Worm (Caenorhabditis elegans) whole organism, young adult: ENCODE data around the gene Y69A2AR.47.

Experiments
- F22D6.2 ChIP-seq: sonication (generic microtip); optimal IDR thresholded peaks from 2 replicates; lab custom pipeline; 2016; ENCODE audit warnings: mild to moderate bottlenecking, missing genetic modification characterization, missing compliant biosample characterization
- F33H1.4 ChIP-seq: fragments of 200-800 bp; sonication (Bioruptor generic); IDR thresholded peaks from 2 replicates; pipeline ENCODE4 v1.3.6; 2022; ENCODE audit warnings: missing genetic modification reagents, missing genetic modification characterization, missing compliant biosample characterization
- F37B4.10 ChIP-seq: fragments of 200-800 bp; sonication (Bioruptor generic); IDR thresholded peaks from 2 replicates; pipeline ENCODE4 v1.3.6; 2022; ENCODE audit warnings: missing genetic modification characterization, missing compliant biosample characterization
- F49E8.2 ChIP-seq: sonication (generic microtip); optimal IDR thresholded peaks from 3 replicates; lab custom pipeline; 2017; ENCODE audit warnings: missing genetic modification characterization, mild to moderate bottlenecking, missing compliant biosample characterization, antibody characterized with exemption, moderate library complexity; ENCODE audit not compliant: insufficient read depth
- Y67H2A.10 ChIP-seq: fragments of 200-800 bp; sonication (Bioruptor generic); conservative IDR thresholded peaks from 2 replicates; pipeline ENCODE4 v1.3.6; 2022; ENCODE audit warnings: missing genetic modification reagents, missing genetic modification characterization, missing compliant biosample characterization
- ZK185.1 ChIP-seq: sonication (generic microtip); optimal IDR thresholded peaks from 2 replicates; lab custom pipeline; 2016; ENCODE audit warnings: mild to moderate bottlenecking, missing genetic modification characterization, missing compliant biosample characterization; ENCODE audit not compliant: poor library complexity, severe bottlenecking
- ama-1 ChIP-seq, 3 experiments: fragments of 150-350 bp in 1 of 3; sonication (generic microtip) in 2 of 3; optimal IDR thresholded peaks; 2 replicates each; lab custom pipeline; 2014 to 2018; ENCODE audit warnings: missing biosample characterization in 2 of 3, missing genetic modification characterization in 2 of 3, missing genetic modification reagents in 2 of 3
- aptf-3 ChIP-seq: fragments of 200-800 bp; sonication (Bioruptor generic); IDR thresholded peaks from 2 replicates; pipeline ENCODE4 v1.3.6; 2022; ENCODE audit warnings: missing genetic modification characterization, missing compliant biosample characterization
- athp-1 ChIP-seq: sonication (generic microtip); optimal IDR thresholded peaks from 2 replicates; lab custom pipeline; 2017; ENCODE audit warnings: mild to moderate bottlenecking, missing genetic modification characterization, missing compliant biosample characterization
- attf-3 ChIP-seq: fragments of 200-800 bp; sonication (Bioruptor generic); conservative IDR thresholded peaks from 2 replicates; pipeline ENCODE4 v1.3.6; 2022; ENCODE audit warnings: missing genetic modification reagents, missing genetic modification characterization, missing compliant biosample characterization
- bed-1 ChIP-seq: fragments of 200-800 bp; sonication (Bioruptor generic); IDR thresholded peaks from 2 replicates; pipeline ENCODE4 v1.3.6; 2022; ENCODE audit warnings: missing genetic modification reagents, missing genetic modification characterization, missing compliant biosample characterization
- ccch-3 ChIP-seq: fragments of 200-800 bp; sonication (Bioruptor generic); optimal IDR thresholded peaks from 2 replicates; lab custom pipeline; 2018; ENCODE audit warnings: mild to moderate bottlenecking, missing genetic modification characterization, missing compliant biosample characterization
- cebp-1 ChIP-seq, 2 experiments: fragments of 200-800 bp in 1 of 2; sonication (Bioruptor generic) in 1 of 2; sonication (generic microtip) in 1 of 2; IDR thresholded peaks in 1 of 2; optimal IDR thresholded peaks in 1 of 2; 2 replicates each; pipeline versions ENCODE4 v1.3.6 to Lab custom; 2017 to 2022; ENCODE audit warnings: missing compliant biosample characterization in 2 of 2, missing genetic modification characterization in 2 of 2, mild to moderate bottlenecking in 1 of 2, missing genetic modification reagents in 1 of 2, moderate library complexity in 1 of 2
- ceh-91 ChIP-seq: fragments of 200-800 bp; sonication (Bioruptor generic); IDR thresholded peaks from 2 replicates; pipeline ENCODE4 v1.3.6; 2022; ENCODE audit warnings: missing genetic modification reagents, missing genetic modification characterization, missing compliant biosample characterization
- die-1 ChIP-seq: sonication (generic microtip); optimal IDR thresholded peaks from 2 replicates; lab custom pipeline; 2016; ENCODE audit warnings: missing genotype, mild to moderate bottlenecking, missing genetic modification characterization, missing compliant biosample characterization
- efl-1 ChIP-seq: fragments of 150-350 bp; optimal IDR thresholded peaks from 2 replicates; lab custom pipeline; 2014; ENCODE audit warnings: missing biosample characterization, missing genetic modification reagents, missing genetic modification characterization
- egl-44 ChIP-seq: fragments of 200-800 bp; sonication (Bioruptor generic); IDR thresholded peaks from 2 replicates; pipeline ENCODE4 v1.3.6; 2022; ENCODE audit warnings: missing genetic modification reagents, missing genetic modification characterization, missing compliant biosample characterization
- egrh-3 ChIP-seq: fragments of 200-800 bp; sonication (Bioruptor generic); IDR thresholded peaks from 2 replicates; pipeline ENCODE4 v1.3.6; 2022; ENCODE audit warnings: missing genetic modification reagents, missing genetic modification characterization, missing compliant biosample characterization
- ekl-4 ChIP-seq: fragments of 200-800 bp; sonication (Bioruptor generic); IDR thresholded peaks from 2 replicates; pipeline ENCODE4 v1.3.6; 2022; ENCODE audit warnings: missing genetic modification reagents, missing genetic modification characterization, missing compliant biosample characterization
- fkh-3 ChIP-seq: sonication (generic microtip); optimal IDR thresholded peaks from 2 replicates; lab custom pipeline; 2016; ENCODE audit warnings: mild to moderate bottlenecking, missing genetic modification characterization, missing compliant biosample characterization
- him-1 ChIP-seq: sonication (generic microtip); optimal IDR thresholded peaks from 2 replicates; lab custom pipeline; 2016; ENCODE audit warnings: missing genotype, missing genetic modification reagents, missing genetic modification characterization, missing compliant biosample characterization
- hmg-1.2 ChIP-seq: fragments of 200-800 bp; sonication (Bioruptor generic); IDR thresholded peaks from 2 replicates; pipeline ENCODE4 v1.3.6; 2022; ENCODE audit warnings: missing genetic modification reagents, missing genetic modification characterization, missing compliant biosample characterization
- hrde-1 ChIP-seq: sonication (generic microtip); optimal IDR thresholded peaks from 2 replicates; lab custom pipeline; 2016; ENCODE audit warnings: missing genetic modification characterization, mild to moderate bottlenecking, missing compliant biosample characterization, moderate library complexity, missing genotype, missing genetic modification reagents, borderline replicate concordance
- hsf-1 ChIP-seq: fragments of 200-800 bp; sonication (Bioruptor generic); IDR thresholded peaks from 2 replicates; pipeline ENCODE4 v1.3.6; 2022; ENCODE audit warnings: missing genetic modification reagents, missing genetic modification characterization, missing compliant biosample characterization
- let-526 ChIP-seq: fragments of 200-800 bp; sonication (Bioruptor generic); IDR thresholded peaks from 2 replicates; pipeline ENCODE4 v1.3.6; 2022; ENCODE audit warnings: missing genetic modification reagents, missing genetic modification characterization, missing compliant biosample characterization
- lin-26 ChIP-seq: fragments of 200-800 bp; sonication (Bioruptor generic); IDR thresholded peaks from 2 replicates; pipeline ENCODE4 v1.3.6; 2022; ENCODE audit warnings: missing genetic modification reagents, missing genetic modification characterization, missing compliant biosample characterization
- lir-1 ChIP-seq: fragments of 200-800 bp; sonication (Bioruptor generic); conservative IDR thresholded peaks from 2 replicates; pipeline ENCODE4 v1.3.6; 2022; ENCODE audit warnings: missing genetic modification reagents, missing genetic modification characterization, missing compliant biosample characterization
- lsy-27 ChIP-seq: sonication (generic microtip); optimal IDR thresholded peaks from 2 replicates; lab custom pipeline; 2017; ENCODE audit warnings: missing genetic modification characterization, mild to moderate bottlenecking, missing compliant biosample characterization, antibody characterized with exemption, missing genotype, borderline replicate concordance; ENCODE audit not compliant: insufficient read depth
- madf-10 ChIP-seq: sonication (generic microtip); optimal IDR thresholded peaks from 2 replicates; lab custom pipeline; 2016; ENCODE audit warnings: mild to moderate bottlenecking, missing genetic modification characterization, missing compliant biosample characterization
- madf-3 ChIP-seq: fragments of 200-800 bp; sonication (Bioruptor generic); IDR thresholded peaks from 2 replicates; pipeline ENCODE4 v1.3.6; 2022; ENCODE audit warnings: missing genetic modification reagents, missing genetic modification characterization, missing compliant biosample characterization
- madf-6 ChIP-seq: fragments of 200-800 bp; sonication (Bioruptor generic); IDR thresholded peaks from 2 replicates; pipeline ENCODE4 v1.3.6; 2022; ENCODE audit warnings: missing genetic modification reagents, missing genetic modification characterization, missing compliant biosample characterization
- madf-8 ChIP-seq: fragments of 200-800 bp; sonication (Bioruptor generic); conservative IDR thresholded peaks from 2 replicates; pipeline ENCODE4 v1.3.6; 2022; ENCODE audit warnings: missing genetic modification reagents, missing genetic modification characterization, missing compliant biosample characterization
- mcd-1 ChIP-seq: fragments of 200-800 bp; sonication (Bioruptor generic); IDR thresholded peaks from 2 replicates; pipeline ENCODE4 v1.3.6; 2022; ENCODE audit warnings: missing genetic modification reagents, missing genetic modification characterization, missing compliant biosample characterization
- mxl-1 ChIP-seq: sonication (generic microtip); optimal IDR thresholded peaks from 2 replicates; lab custom pipeline; 2016; ENCODE audit warnings: missing genetic modification characterization, missing compliant biosample characterization
- pbrm-1 ChIP-seq: fragments of 200-800 bp; sonication (Bioruptor generic); IDR thresholded peaks from 2 replicates; pipeline ENCODE4 v1.3.6; 2022; ENCODE audit warnings: missing genetic modification reagents, missing genetic modification characterization, missing compliant biosample characterization
- rec-8 ChIP-seq, 2 experiments: sonication (generic microtip); optimal IDR thresholded peaks; 2 replicates each; lab custom pipeline; 2016; ENCODE audit warnings: mild to moderate bottlenecking in 2 of 2, missing genetic modification characterization in 2 of 2, missing genetic modification reagents in 2 of 2, missing genotype in 2 of 2, missing biosample characterization in 1 of 2, missing compliant biosample characterization in 1 of 2, moderate library complexity in 1 of 2
- rpc-1 ChIP-seq, 2 experiments: fragments of 150-350 bp in 1 of 2; sonication (generic microtip) in 1 of 2; optimal IDR thresholded peaks; 2 replicates each; lab custom pipeline; 2014 to 2018; ENCODE audit warnings: missing biosample characterization in 1 of 2, missing genetic modification characterization in 1 of 2, missing genetic modification reagents in 1 of 2, missing genotype in 1 of 2
- snpc-3.4 ChIP-seq: sonication (generic microtip); optimal IDR thresholded peaks from 2 replicates; lab custom pipeline; 2017; ENCODE audit warnings: missing genetic modification characterization, mild to moderate bottlenecking, missing compliant biosample characterization, antibody characterized with exemption, moderate library complexity, missing genotype, missing genetic modification reagents
- snpc-4 ChIP-seq, 5 experiments: fragments of 150-350 bp in 1 of 5; sonication (generic microtip) in 4 of 5; optimal IDR thresholded peaks; 2 replicates each; lab custom pipeline; 2014 to 2018; ENCODE audit warnings: missing genetic modification characterization in 5 of 5, missing biosample characterization in 3 of 5, antibody characterized with exemption in 2 of 5, mild to moderate bottlenecking in 2 of 5, missing compliant biosample characterization in 2 of 5, missing genotype in 2 of 5, moderate library complexity in 2 of 5, missing genetic modification reagents in 1 of 5
- tlf-1 ChIP-seq: fragments of 200-800 bp; sonication (Bioruptor generic); optimal IDR thresholded peaks from 2 replicates; lab custom pipeline; 2018; ENCODE audit warnings: mild to moderate bottlenecking, missing genetic modification characterization, missing compliant biosample characterization
- zfh-2 ChIP-seq: fragments of 200-800 bp; sonication (Bioruptor generic); conservative IDR thresholded peaks from 2 replicates; pipeline ENCODE4 v1.3.6; 2022; ENCODE audit warnings: missing genetic modification reagents, missing genetic modification characterization, missing compliant biosample characterization
- ztf-18 ChIP-seq: sonication (generic microtip); optimal IDR thresholded peaks from 2 replicates; lab custom pipeline; 2016; ENCODE audit warnings: missing genotype, mild to moderate bottlenecking, missing genetic modification characterization, missing compliant biosample characterization
- ztf-22 ChIP-seq: fragments of 200-800 bp; sonication (Bioruptor generic); optimal IDR thresholded peaks from 2 replicates; lab custom pipeline; 2018; ENCODE audit warnings: mild to moderate bottlenecking, missing genetic modification characterization, moderate library complexity, missing compliant biosample characterization
- ztf-26 ChIP-seq: sonication (generic microtip); optimal IDR thresholded peaks from 2 replicates; lab custom pipeline; 2017; ENCODE audit warnings: missing genetic modification characterization, missing compliant biosample characterization

Gene Y69A2AR.47

ce11 chrIV:2639666-2640273, 42.3 kb downstream of the Y69A2AR.47 start (continued):
- TF ChIP-seq bed-1 (GFP tag; lab: Robert Waterston, UW) (no peak), tlf-1 (peak; percentile 23), fkh-3 (peak; percentile 21), hrde-1 (tag; lab: Kevin White, UChicago) (no peak), ama-1 (optimal IDR thresholded peaks at IDR 0.05; lab: Kevin White, UChicago) (no peak), ama-1 (GFP tag; optimal IDR thresholded peaks at IDR 0.05; lab: Kevin White, UChicago) (peak in 1 of 2 experiments; percentile 70), ztf-18 (tag; lab: Kevin White, UChicago) (peak; percentile 87), zfh-2 (GFP tag; lab: Robert Waterston, UW) (0 out of 2 replicates have a peak, but pooled peaks have one; percentile 34), F22D6.2 (tag; lab: Kevin White, UChicago) (no peak), athp-1 (tag; lab: Kevin White, UChicago) (peak; percentile 66), let-526 (GFP tag; lab: Robert Waterston, UW) (peak; percentile 30; the same call in 1 of the 2 replicates), lir-1 (no peak), aptf-3 (GFP tag; lab: Robert Waterston, UW) (no peak), rpc-1 (optimal IDR thresholded peaks at IDR 0.05; lab: Kevin White, UChicago) (peak; percentile 81), rpc-1 (tag; optimal IDR thresholded peaks at IDR 0.05; lab: Kevin White, UChicago) (peak; percentile 77), die-1 (tag; lab: Kevin White, UChicago) (peak; percentile 57), ekl-4 (peak; percentile 65), snpc-3.4 (tag; lab: Kevin White, UChicago) (peak; percentile 42), lin-26 (peak; percentile 83), ceh-91 (GFP tag; lab: Robert Waterston, UW) (peak; percentile 36; the same call in 1 of the 2 replicates), rec-8 (tag; optimal IDR thresholded peaks at IDR 0.05; lab: Kevin White, UChicago) (no peak), ccch-3 (no peak), madf-10 (tag; lab: Kevin White, UChicago) (peak; percentile 19), F49E8.2 (tag; lab: Kevin White, UChicago) (peak; percentile 70), hsf-1 (GFP tag; lab: Robert Waterston, UW) (0 out of 2 replicates have a peak, but pooled peaks have one; percentile 32), F37B4.10 (no peak), F33H1.4 (no peak), Y67H2A.10 (GFP tag; lab: Robert Waterston, UW) (peak; percentile 46; the same call in 1 of the 2 replicates), attf-3 (GFP tag; lab: Robert Waterston, UW) (peak; percentile 56; the same call in 1 of the 2 replicates), ztf-22 (GFP tag; lab: Kevin White, UChicago) (no peak), him-1 (tag; lab: Kevin White, UChicago) (no peak)

ce11 chrIV:2640950-2641349, 43.4 kb downstream of the Y69A2AR.47 start, which contains the start of the genes mdf-2 and nduv-3:
Gene mdf-2, minus strand, starts transcription at chrIV:2641125.
Gene nduv-3, plus strand, starts transcription at chrIV:2641310.
- TF ChIP-seq ZK185.1 = no peak
- no peak for TF ChIP-seq mxl-1 (tag; lab: Kevin White, UChicago)
- TF ChIP-seq egrh-3 (GFP tag; lab: Robert Waterston, UW) = no peak
- TF ChIP-seq pbrm-1 (GFP tag; lab: Robert Waterston, UW) = peak; percentile 75
- peak; percentile 84 for TF ChIP-seq efl-1 (GFP tag; lab: Kevin White, UChicago)
- peak; percentile 69 for TF ChIP-seq madf-8 (GFP tag; lab: Robert Waterston, UW)
- 0 out of 2 replicates have a peak, but pooled peaks have one; percentile 36 for TF ChIP-seq egl-44 (GFP tag; lab: Robert Waterston, UW)
- no peak for TF ChIP-seq snpc-4 (GFP tag; optimal IDR thresholded peaks at IDR 0.05; lab: Kevin White, UChicago)
- peak in 3 of 4 experiments; percentile 33 to 44 (median 36) for TF ChIP-seq snpc-4 (tag; optimal IDR thresholded peaks at IDR 0.05; lab: Kevin White, UChicago)
- peak; percentile 26 for TF ChIP-seq ztf-26 (tag; lab: Kevin White, UChicago)
- peak; percentile 88 for TF ChIP-seq madf-6
- TF ChIP-seq cebp-1 (GFP tag; IDR thresholded peaks at IDR 0.05; lab: Robert Waterston, UW) = no peak
- TF ChIP-seq cebp-1 (tag; optimal IDR thresholded peaks at IDR 0.05; lab: Kevin White, UChicago) = peak; percentile 64
- TF ChIP-seq attf-3 (GFP tag; lab: Robert Waterston, UW) = peak; percentile 81
- peak; percentile 72; the same call in 1 of the 2 replicates for TF ChIP-seq madf-3 (GFP tag; lab: Robert Waterston, UW)
- peak; percentile 87 for TF ChIP-seq mcd-1 (GFP tag; lab: Robert Waterston, UW)
- TF ChIP-seq ceh-91 (GFP tag; lab: Robert Waterston, UW) = peak; percentile 75; the same call in 1 of the 2 replicates
- peak; percentile 95 for TF ChIP-seq ztf-18 (tag; lab: Kevin White, UChicago)
- peak; percentile 46; the same call in 1 of the 2 replicates for TF ChIP-seq hmg-1.2
- no peak for TF ChIP-seq lsy-27 (tag; lab: Kevin White, UChicago)
